Worm (Caenorhabditis elegans): ENCODE data around the gene unc-10.

ce11 chrX:7224510-7224909, 55.6 kb downstream of the unc-10 start:
- TF ChIP-seq ama-1 (optimal IDR thresholded peaks at IDR 0.05) (no peak), pes-1 (GFP tag; IDR thresholded peaks at IDR 0.05) (peak; percentile 29; the same call in 1 of the 2 replicates), hnd-1 (tag; optimal IDR thresholded peaks at IDR 0.05) (no peak), F13C5.2 (tag; optimal IDR thresholded peaks at IDR 0.05) (no peak), B0310.2 (tag; optimal IDR thresholded peaks at IDR 0.05) (no peak), tbx-37 (GFP tag; conservative IDR thresholded peaks at IDR 0.05) (no peak), ets-7 (tag; optimal IDR thresholded peaks at IDR 0.05) (no peak), hmbx-1 (tag; optimal IDR thresholded peaks at IDR 0.05) (no peak), flt-1 (GFP tag; IDR thresholded peaks at IDR 0.05) (no peak), scrt-1 (GFP tag; IDR thresholded peaks at IDR 0.05) (no peak), tra-4 (tag; optimal IDR thresholded peaks at IDR 0.05) (no peak), ceh-13 (GFP tag; optimal IDR thresholded peaks at IDR 0.05) (no peak), sea-1 (GFP tag; conservative IDR thresholded peaks at IDR 0.05) (no peak)

Data from whole organism, early embryonic.